Fruit fly (Drosophila melanogaster): ENCODE results near the gene CG9760.

DNA sequence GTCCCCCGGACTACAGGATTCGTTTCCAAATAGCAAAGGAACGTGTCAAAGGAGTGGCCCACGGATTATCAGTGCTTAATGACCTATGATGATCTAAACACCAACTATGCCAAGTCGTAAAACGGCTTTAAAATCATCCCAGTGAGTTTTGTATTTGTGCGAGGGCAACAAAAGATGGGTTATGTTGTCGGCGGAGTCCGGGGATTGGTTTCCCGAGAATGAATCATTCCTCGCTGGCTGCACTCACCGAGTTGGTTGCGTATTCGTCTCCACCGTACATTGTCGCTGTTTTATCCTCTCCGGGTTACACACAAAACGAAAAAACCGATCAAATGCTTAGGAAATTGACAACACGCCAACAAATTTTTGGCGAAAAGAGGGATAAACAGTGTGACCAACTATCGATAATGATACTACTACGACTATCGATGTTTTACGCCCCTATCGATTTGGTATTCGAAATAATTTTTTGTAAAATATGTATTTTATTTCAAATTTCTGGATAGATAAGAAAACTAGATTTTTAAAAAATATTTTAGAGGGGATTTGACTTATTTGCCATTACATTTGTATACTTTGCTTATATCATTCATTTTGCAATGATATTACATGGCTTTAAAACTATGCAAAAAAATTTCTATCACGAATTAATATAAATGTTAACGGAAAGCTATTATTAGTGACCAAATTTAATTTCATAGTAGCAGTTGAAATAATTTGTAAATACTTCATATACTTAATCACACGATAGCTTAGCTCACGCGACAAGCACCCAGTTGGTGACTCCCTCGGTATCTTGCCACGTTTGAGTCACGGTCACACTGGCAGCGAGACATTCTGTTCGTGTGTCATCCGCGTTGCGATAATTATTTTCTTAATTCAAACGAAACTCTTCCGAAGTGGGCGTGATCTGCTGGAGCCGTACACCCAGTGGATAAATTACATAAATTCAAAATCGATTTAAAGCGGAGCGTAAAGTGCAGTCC, 17.5 kb downstream of the CG9760 start, which contains the start of the genes eIF3l and Nrx-IV:
- TF ChIP-seq psq (GFP tag; optimal IDR thresholded peaks at IDR 0.05) (no peak), Hr78 (GFP tag; optimal IDR thresholded peaks at IDR 0.05) (no peak), Myc (optimal IDR thresholded peaks at IDR 0.05) (no peak)

Measured in whole organism, wandering third instar larva.